Worm (Caenorhabditis elegans): ENCODE measurements around the gene pkg-2.

Gene pkg-2

DNA sequence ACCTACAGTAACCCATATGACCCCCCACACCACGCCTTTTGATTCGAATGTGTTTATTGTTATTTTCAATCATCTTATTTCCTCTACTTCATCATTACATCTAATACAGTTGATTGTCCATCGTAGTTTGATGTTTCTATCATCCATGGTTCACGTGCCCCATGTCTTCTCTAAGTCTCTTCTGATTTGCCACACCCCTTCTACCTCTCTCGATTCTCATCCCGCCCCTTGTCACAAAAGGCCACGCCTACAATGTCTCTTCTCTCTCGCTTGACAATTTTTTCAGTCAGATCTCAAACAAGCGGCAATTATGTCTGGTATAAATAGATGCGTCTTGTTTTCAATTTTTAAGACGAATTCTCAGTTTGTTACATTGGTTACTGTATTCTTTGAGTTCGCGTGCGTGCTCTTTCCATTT, 14.3 kb downstream of the pkg-2 start (continued):
- TF ChIP-seq Y55F3AM.14 (GFP tag; optimal IDR thresholded peaks at IDR 0.05) = peak; percentile 43
- TF ChIP-seq snpc-4 (tag; optimal IDR thresholded peaks at IDR 0.05) = peak; percentile 21
- TF ChIP-seq lin-11 (tag; optimal IDR thresholded peaks at IDR 0.05) = no peak
- no peak for TF ChIP-seq sem-4 (tag; optimal IDR thresholded peaks at IDR 0.05)
- no peak for TF ChIP-seq ceh-82 (tag; optimal IDR thresholded peaks at IDR 0.05)
- peak; percentile 68 for TF ChIP-seq F13H6.1 (tag; optimal IDR thresholded peaks at IDR 0.05)

DNA sequence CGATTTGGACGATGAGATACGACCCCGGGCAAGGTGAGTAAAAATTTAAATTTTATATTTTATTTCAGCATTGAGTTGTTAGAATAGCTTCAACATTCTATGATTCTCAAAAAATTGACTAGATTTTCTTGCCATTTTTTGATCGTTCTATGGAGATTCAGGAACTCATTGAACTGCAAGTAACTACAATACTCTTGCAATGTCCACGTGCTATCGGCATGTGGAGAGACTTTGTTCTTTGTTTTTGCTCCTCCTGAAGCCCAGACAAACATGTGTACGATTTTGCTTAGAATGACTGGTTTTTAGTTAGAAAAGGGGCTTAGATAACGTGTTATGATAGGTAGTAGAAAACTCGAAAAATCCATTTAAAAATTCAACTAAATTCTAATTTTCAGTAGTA, 15.3 kb downstream of the pkg-2 start:
- TF ChIP-seq nhr-10 (tag; optimal IDR thresholded peaks at IDR 0.05) = no peak
- no peak for TF ChIP-seq Y55F3AM.14 (GFP tag; optimal IDR thresholded peaks at IDR 0.05)
- TF ChIP-seq nhr-237 (tag; optimal IDR thresholded peaks at IDR 0.05) = no peak
- TF ChIP-seq snpc-4 (tag; optimal IDR thresholded peaks at IDR 0.05) = no peak
- TF ChIP-seq nhr-12 (tag; optimal IDR thresholded peaks at IDR 0.05) = no peak
- TF ChIP-seq R02D3.7 (tag; optimal IDR thresholded peaks at IDR 0.05) = no peak
- peak; percentile 45 for TF ChIP-seq ama-1 (optimal IDR thresholded peaks at IDR 0.05)
- TF ChIP-seq nhr-23 (tag; optimal IDR thresholded peaks at IDR 0.05) = no peak
- no peak for TF ChIP-seq peb-1 (tag; optimal IDR thresholded peaks at IDR 0.05)
- TF ChIP-seq dmd-4 (tag; optimal IDR thresholded peaks at IDR 0.05) = no peak
- TF ChIP-seq ceh-16 (tag; optimal IDR thresholded peaks at IDR 0.05) = no peak
- no peak for TF ChIP-seq ZK546.5 (tag; optimal IDR thresholded peaks at IDR 0.05)
- no peak for TF ChIP-seq crh-2 (tag; optimal IDR thresholded peaks at IDR 0.05)
- TF ChIP-seq nhr-129 (tag; optimal IDR thresholded peaks at IDR 0.05) = peak; percentile 5
- peak; percentile 30 for TF ChIP-seq sma-9 (GFP tag; optimal IDR thresholded peaks at IDR 0.05)
- TF ChIP-seq sma-9 (tag; optimal IDR thresholded peaks at IDR 0.05) = no peak
- TF ChIP-seq lin-13 (GFP tag; optimal IDR thresholded peaks at IDR 0.05) = no peak
- no peak for TF ChIP-seq ceh-82 (tag; optimal IDR thresholded peaks at IDR 0.05)

DNA sequence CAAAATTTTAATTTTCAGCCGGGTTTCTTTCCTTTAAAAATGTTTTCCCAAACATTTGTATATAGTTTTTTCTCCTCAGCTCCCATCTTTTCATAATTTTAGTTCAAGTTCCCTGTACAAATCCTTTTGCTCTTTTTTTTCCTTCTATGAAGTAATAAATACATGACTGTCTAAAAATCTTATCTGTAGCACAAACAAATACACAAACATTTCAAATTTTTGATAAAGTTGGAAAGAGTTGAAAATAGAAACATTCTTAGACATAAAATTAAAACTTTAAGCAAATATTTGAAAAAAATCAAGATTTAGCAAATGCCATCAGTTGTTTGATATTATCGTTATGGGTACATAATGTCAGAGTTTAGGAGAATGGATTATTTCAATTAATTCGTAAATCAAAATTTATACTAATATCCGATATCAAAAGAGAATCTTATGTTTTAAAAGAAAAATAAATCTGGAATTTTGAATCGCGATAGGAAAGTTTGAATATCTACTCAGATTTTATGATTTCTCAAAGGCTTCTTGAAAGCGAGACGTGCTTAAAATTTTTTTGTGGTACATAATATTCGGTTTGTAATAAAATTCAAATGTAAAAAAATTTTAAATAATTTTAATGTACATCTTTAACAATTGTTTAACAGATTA, 17.4 kb downstream of the pkg-2 start:
- TF ChIP-seq sma-3 (GFP tag; optimal IDR thresholded peaks at IDR 0.05) = peak; percentile 36
- peak; percentile 18 for TF ChIP-seq gmeb-1 (tag; optimal IDR thresholded peaks at IDR 0.05)
- peak; percentile 0 for TF ChIP-seq lin-13 (GFP tag; optimal IDR thresholded peaks at IDR 0.05)
- TF ChIP-seq snpc-4 (tag; optimal IDR thresholded peaks at IDR 0.05) = no peak

DNA sequence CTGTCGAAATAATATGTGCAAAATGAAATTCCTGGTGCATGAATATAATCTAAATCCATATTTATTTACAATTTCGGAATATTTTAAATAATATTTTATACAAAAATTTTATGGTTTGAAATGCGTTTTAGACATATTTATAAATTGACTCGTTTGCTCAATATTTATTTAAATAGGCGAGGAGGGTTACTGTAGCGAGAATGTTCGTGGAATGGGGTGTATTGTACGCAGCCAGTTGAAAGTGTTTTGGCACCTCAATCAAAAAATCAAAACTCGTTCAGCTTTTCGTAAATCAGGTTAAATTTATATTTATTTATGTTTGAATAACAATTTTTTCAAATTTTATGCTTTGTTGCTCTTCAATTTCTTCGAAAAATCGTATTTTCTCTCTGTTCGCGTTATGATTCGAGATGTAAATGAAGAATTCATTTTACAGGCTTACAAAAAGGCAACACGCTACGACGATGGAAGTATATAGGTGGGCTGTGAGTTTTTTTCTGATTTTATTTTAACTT, 18.0 kb downstream of the pkg-2 start, which contains the start of gene hyl-1:
TSS of gene hyl-1 (plus strand) at position 465 of the 515 bp plus-strand sequence.
- TF ChIP-seq F13H6.1 (tag; optimal IDR thresholded peaks at IDR 0.05) (no peak), elt-3 (tag; optimal IDR thresholded peaks at IDR 0.05) (no peak), egl-27 (tag; optimal IDR thresholded peaks at IDR 0.05) (no peak), unc-55 (GFP tag; optimal IDR thresholded peaks at IDR 0.05) (no peak), mdl-1 (tag; optimal IDR thresholded peaks at IDR 0.05) (no peak), Y55F3AM.14 (GFP tag; optimal IDR thresholded peaks at IDR 0.05) (no peak), C34F6.9 (tag; optimal IDR thresholded peaks at IDR 0.05) (no peak), nhr-25 (tag; optimal IDR thresholded peaks at IDR 0.05) (no peak), zag-1 (tag; optimal IDR thresholded peaks at IDR 0.05) (no peak), skn-1 (tag; optimal IDR thresholded peaks at IDR 0.05) (no peak), mbf-1 (tag; optimal IDR thresholded peaks at IDR 0.05) (no peak), sma-3 (GFP tag; optimal IDR thresholded peaks at IDR 0.05) (no peak), nhr-10 (tag; optimal IDR thresholded peaks at IDR 0.05) (no peak), nhr-12 (tag; optimal IDR thresholded peaks at IDR 0.05) (no peak), sma-9 (GFP tag; optimal IDR thresholded peaks at IDR 0.05) (no peak), sma-9 (tag; optimal IDR thresholded peaks at IDR 0.05) (no peak), sem-4 (tag; optimal IDR thresholded peaks at IDR 0.05) (no peak), ama-1 (optimal IDR thresholded peaks at IDR 0.05) (no peak), mab-5 (tag; optimal IDR thresholded peaks at IDR 0.05) (no peak), aly-2 (tag; optimal IDR thresholded peaks at IDR 0.05) (no peak)

DNA sequence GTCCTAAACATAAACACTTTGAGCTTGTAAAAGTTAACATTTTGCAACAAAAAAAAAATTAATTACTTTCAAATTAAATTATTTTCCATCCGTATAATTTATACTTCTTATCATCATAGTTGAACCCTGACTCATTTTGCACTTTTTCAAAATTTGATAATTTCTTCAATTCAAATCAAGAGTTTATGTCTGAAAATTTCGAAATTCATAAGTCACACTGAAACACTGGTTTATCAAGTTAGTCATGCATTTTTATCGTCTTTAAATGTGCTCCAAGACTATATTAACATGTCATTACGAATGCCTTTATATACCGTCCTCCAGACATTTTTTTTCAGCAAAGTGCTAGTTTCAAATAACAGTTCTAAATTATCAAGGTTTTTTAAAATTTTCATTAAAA, 19.0 kb downstream of the pkg-2 start:
- TF ChIP-seq mdl-1 (tag; optimal IDR thresholded peaks at IDR 0.05) (no peak), ama-1 (optimal IDR thresholded peaks at IDR 0.05) (no peak), fos-1 (tag; optimal IDR thresholded peaks at IDR 0.05) (peak; percentile 95), sma-9 (GFP tag; optimal IDR thresholded peaks at IDR 0.05) (peak; percentile 46), sma-9 (tag; optimal IDR thresholded peaks at IDR 0.05) (no peak), nhr-6 (tag; optimal IDR thresholded peaks at IDR 0.05) (no peak)
